Worm (Caenorhabditis elegans): ENCODE measurements around the gene jamp-1.

- no peak for TF ChIP-seq aly-2 (tag; optimal IDR thresholded peaks at IDR 0.05)
- no peak for TF ChIP-seq elt-3 (tag; optimal IDR thresholded peaks at IDR 0.05)
- TF ChIP-seq peb-1 (tag; optimal IDR thresholded peaks at IDR 0.05) = no peak
- no peak for TF ChIP-seq mdl-1 (tag; optimal IDR thresholded peaks at IDR 0.05)
- no peak for TF ChIP-seq unc-62 (GFP tag; optimal IDR thresholded peaks at IDR 0.05)
- TF ChIP-seq egl-27 (tag; optimal IDR thresholded peaks at IDR 0.05) = peak; percentile 35
- no peak for TF ChIP-seq nhr-237 (tag; optimal IDR thresholded peaks at IDR 0.05)
- TF ChIP-seq sma-9 (GFP tag; optimal IDR thresholded peaks at IDR 0.05) = peak; percentile 62
- no peak for TF ChIP-seq sma-9 (tag; optimal IDR thresholded peaks at IDR 0.05)
These were observed 7.5 kb downstream of the jamp-1 start, which contains the start of gene cpi-2 for ce11 chrV:6043275-6044271.
